Worm (Caenorhabditis elegans): ENCODE measurements around the gene M117.3.

ce11 chrIV:11776968-11777467 is 45.0 kb upstream of the M117.3 start:
- TF ChIP-seq dao-5 (tag; optimal IDR thresholded peaks at IDR 0.05) (no peak), him-1 (tag; optimal IDR thresholded peaks at IDR 0.05) (no peak)
